Fruit fly (Drosophila melanogaster) whole organism, wandering third instar larva: Measurements from ENCODE around the gene Smn.

ENCODE experiments used
- CrebA ChIP-seq: fragments of 200-800 bp; sonication (Bioruptor generic); optimal IDR thresholded peaks from 2 replicates; lab custom pipeline; 2016; ENCODE audit warnings: missing biosample characterization, mild to moderate bottlenecking, missing genetic modification characterization, borderline replicate concordance
- Dfd ChIP-seq: fragments of >200 bp; optimal IDR thresholded peaks from 2 replicates; lab custom pipeline; 2017; ENCODE audit warnings: missing biosample characterization, missing genetic modification characterization
- Dif ChIP-seq: fragments of 200-275, 200-300 bp; sonication (Bioruptor generic); optimal IDR thresholded peaks from 2 replicates; lab custom pipeline; 2018; ENCODE audit warnings: missing biosample characterization, missing genetic modification characterization; ENCODE audit not compliant: partially characterized antibody
- Hr78 ChIP-seq: fragments of >200 bp; optimal IDR thresholded peaks from 2 replicates; lab custom pipeline; 2017; ENCODE audit warnings: missing biosample characterization, missing genetic modification characterization
- Hr83 ChIP-seq: fragments of 200-300 bp; sonication (Bioruptor generic); optimal IDR thresholded peaks from 2 replicates; lab custom pipeline; 2016; ENCODE audit warnings: missing biosample characterization, mild to moderate bottlenecking, missing genetic modification characterization, moderate library complexity; ENCODE audit not compliant: poor library complexity, severe bottlenecking
- Sp1 ChIP-seq: fragments of 200-800 bp; sonication (Bioruptor generic); optimal IDR thresholded peaks from 3 replicates; lab custom pipeline; 2019; ENCODE audit warnings: missing biosample characterization, mild to moderate bottlenecking, missing genetic modification characterization, moderate library complexity
- Vsx2 ChIP-seq: fragments of 200-300, 225-300 bp; sonication (Bioruptor generic); optimal IDR thresholded peaks from 2 replicates; lab custom pipeline; 2018; ENCODE audit warnings: missing biosample characterization, missing genetic modification characterization; ENCODE audit not compliant: partially characterized antibody
- br ChIP-seq: fragments of 200-800 bp; sonication (Bioruptor generic); optimal IDR thresholded peaks from 2 replicates; lab custom pipeline; 2016; ENCODE audit warnings: missing biosample characterization, missing genetic modification characterization
- dmrt93B ChIP-seq: fragments of 200-800 bp; sonication (Bioruptor generic); optimal IDR thresholded peaks from 2 replicates; lab custom pipeline; 2018; ENCODE audit warnings: missing biosample characterization, mild to moderate bottlenecking, missing genetic modification characterization
- h ChIP-seq: fragments of 200-800 bp; sonication (Bioruptor generic); optimal IDR thresholded peaks from 3 replicates; lab custom pipeline; 2016; ENCODE audit warnings: missing biosample characterization, mild to moderate bottlenecking, missing genetic modification characterization
- psq ChIP-seq: fragments of 200-800 bp; sonication (Bioruptor generic); optimal IDR thresholded peaks from 3 replicates; lab custom pipeline; 2017; ENCODE audit warnings: missing biosample characterization, mild to moderate bottlenecking, missing genetic modification characterization, moderate library complexity
- tai ChIP-seq: sonication (Bioruptor generic); optimal IDR thresholded peaks from 2 replicates; lab custom pipeline; 2016; ENCODE audit warnings: missing biosample characterization, missing genetic modification characterization
- usp ChIP-seq: fragments of >200 bp; optimal IDR thresholded peaks from 2 replicates; lab custom pipeline; 2017; ENCODE audit warnings: missing biosample characterization, missing genetic modification characterization
- woc ChIP-seq: sonication (Bioruptor generic); optimal IDR thresholded peaks from 2 replicates; lab custom pipeline; 2016; ENCODE audit warnings: missing biosample characterization, mild to moderate bottlenecking, missing genetic modification characterization

- TF ChIP-seq dmrt93B (no peak), psq (GFP tag; lab: Kevin White, UChicago) (no peak), tai (GFP tag; lab: Kevin White, UChicago) (no peak), Hr83 (no peak), br (GFP tag; lab: Kevin White, UChicago) (no peak), Dif (GFP tag; lab: Kevin White, UChicago) (no peak), Sp1 (GFP tag; lab: Kevin White, UChicago) (no peak), usp (GFP tag; lab: Kevin White, UChicago) (no peak), Vsx2 (GFP tag; lab: Kevin White, UChicago) (no peak), Dfd (no peak), CrebA (GFP tag; lab: Kevin White, UChicago) (no peak), woc (GFP tag; lab: Kevin White, UChicago) (no peak), h (GFP tag; lab: Kevin White, UChicago) (no peak), Hr78 (GFP tag; lab: Kevin White, UChicago) (no peak)
These were observed 15.3 kb downstream of the Smn start for dm6 chr3L:16566093-16566492.
